Fruit fly (Drosophila melanogaster): Measurements from ENCODE around the gene CG9519.

CG9519 gene

dm6 chrX:14839739-14840347, 16.3 kb downstream of the CG9519 start (continued):
- TF ChIP-seq lab (GFP tag; optimal IDR thresholded peaks at IDR 0.05) (peak; percentile 71), gfzf (GFP tag; optimal IDR thresholded peaks at IDR 0.05) (no peak), al (GFP tag; IDR thresholded peaks at IDR 0.05) (peak; percentile 61), CG3847 (GFP tag; IDR thresholded peaks at IDR 0.05) (peak; percentile 45; the same call in 1 of the 2 replicates), CG9797 (GFP tag; optimal IDR thresholded peaks at IDR 0.05) (no peak), gro (GFP tag; optimal IDR thresholded peaks at IDR 0.05) (peak; percentile 18), wor (GFP tag; IDR thresholded peaks at IDR 0.05) (no peak), Dll (GFP tag; IDR thresholded peaks at IDR 0.05; ENCODE audit: partially characterized antibody) (no peak), Dad (GFP tag; optimal IDR thresholded peaks at IDR 0.05) (no peak), CG31365 (tag; optimal IDR thresholded peaks at IDR 0.05) (peak; percentile 40), bowl (GFP tag; IDR thresholded peaks at IDR 0.05) (peak; percentile 23; the same call in 1 of the 2 replicates), CG6813 (GFP tag; optimal IDR thresholded peaks at IDR 0.05) (peak; percentile 7), Adf1 (GFP tag; IDR thresholded peaks at IDR 0.05) (no peak), CG43689 (GFP tag; IDR thresholded peaks at IDR 0.05) (no peak), ems (GFP tag; optimal IDR thresholded peaks at IDR 0.05) (peak; percentile 24), Sry-δ (GFP tag; optimal IDR thresholded peaks at IDR 0.05) (no peak), gcm2 (GFP tag; optimal IDR thresholded peaks at IDR 0.05) (no peak), fd3F (GFP tag; optimal IDR thresholded peaks at IDR 0.05) (peak; percentile 17), CG1647 (GFP tag; optimal IDR thresholded peaks at IDR 0.05) (peak; percentile 7), CG13287 (GFP tag; IDR thresholded peaks at IDR 0.05; ENCODE audit: partially characterized antibody) (no peak), CG4404 (GFP tag; IDR thresholded peaks at IDR 0.05) (no peak), Stat92E (GFP tag; optimal IDR thresholded peaks at IDR 0.05) (no peak), stwl (tag; optimal IDR thresholded peaks at IDR 0.05) (no peak), CG4820 (GFP tag; optimal IDR thresholded peaks at IDR 0.05) (peak; percentile 3), scrt (GFP tag; optimal IDR thresholded peaks at IDR 0.05) (peak; percentile 24), CG9215 (GFP tag; IDR thresholded peaks at IDR 0.05) (0 out of 2 replicates have a peak, but pooled peaks have one; percentile 10), CG11398 (GFP tag; optimal IDR thresholded peaks at IDR 0.05) (no peak), CG9876 (GFP tag; optimal IDR thresholded peaks at IDR 0.05) (peak; percentile 73), hbn (GFP tag; IDR thresholded peaks at IDR 0.05; ENCODE audit: partially characterized antibody) (no peak), CG12219 (GFP tag; optimal IDR thresholded peaks at IDR 0.05) (peak; percentile 4), ind (GFP tag; optimal IDR thresholded peaks at IDR 0.05) (peak; percentile 26), CG30431 (GFP tag; optimal IDR thresholded peaks at IDR 0.05) (peak; percentile 25), Sin3A (optimal IDR thresholded peaks at IDR 0.05) (no peak), CG6854 (GFP tag; optimal IDR thresholded peaks at IDR 0.05) (no peak), CG32772 (GFP tag; IDR thresholded peaks at IDR 0.05) (0 out of 2 replicates have a peak, but pooled peaks have one; percentile 34), zfh1 (GFP tag; IDR thresholded peaks at IDR 0.05) (peak; percentile 59; the same call in 1 of the 3 replicates), CG31224 (GFP tag; IDR thresholded peaks at IDR 0.05) (peak; percentile 47), da (GFP tag; optimal IDR thresholded peaks at IDR 0.05) (peak; percentile 15), schlank (tag; optimal IDR thresholded peaks at IDR 0.05) (no peak), emc (GFP tag; optimal IDR thresholded peaks at IDR 0.05) (peak; percentile 33), sd (tag; optimal IDR thresholded peaks at IDR 0.05) (peak; percentile 88), CG1024 (GFP tag; IDR thresholded peaks at IDR 0.05) (no peak), sna (GFP tag; IDR thresholded peaks at IDR 0.05; ENCODE audit: partially characterized antibody) (no peak), CG15696 (tag; optimal IDR thresholded peaks at IDR 0.05) (no peak), CG7963 (GFP tag; IDR thresholded peaks at IDR 0.05; ENCODE audit: partially characterized antibody) (no peak), Hr78 (GFP tag; optimal IDR thresholded peaks at IDR 0.05) (no peak), D19B (GFP tag; optimal IDR thresholded peaks at IDR 0.05) (peak; percentile 31), croc (GFP tag; conservative IDR thresholded peaks at IDR 0.05) (no peak), CG42726 (GFP tag; IDR thresholded peaks at IDR 0.05; ENCODE audit: partially characterized antibody) (0 out of 2 replicates have a peak, but pooled peaks have one; percentile 37), Atf3 (GFP tag; optimal IDR thresholded peaks at IDR 0.05) (peak; percentile 88)

All from whole organism, embryonic.